Worm (Caenorhabditis elegans) whole organism, L1 larva: ENCODE data around the gene fbxb-53.

Experiments
- alr-1 ChIP-seq: fragments of 200-800 bp; sonication (Bioruptor generic); optimal IDR thresholded peaks from 2 replicates; lab custom pipeline; 2018; ENCODE audit warnings: borderline replicate concordance, mild to moderate bottlenecking, missing genetic modification characterization, missing compliant biosample characterization
- rnt-1 ChIP-seq: sonication (generic microtip); optimal IDR thresholded peaks from 2 replicates; lab custom pipeline; 2016; ENCODE audit warnings: mild to moderate bottlenecking, missing genetic modification characterization, moderate library complexity, missing compliant biosample characterization
- skn-1 ChIP-seq: fragments of 150-350 bp; optimal IDR thresholded peaks from 2 replicates; lab custom pipeline; 2014; ENCODE audit warnings: missing biosample characterization, missing genetic modification characterization

DNA sequence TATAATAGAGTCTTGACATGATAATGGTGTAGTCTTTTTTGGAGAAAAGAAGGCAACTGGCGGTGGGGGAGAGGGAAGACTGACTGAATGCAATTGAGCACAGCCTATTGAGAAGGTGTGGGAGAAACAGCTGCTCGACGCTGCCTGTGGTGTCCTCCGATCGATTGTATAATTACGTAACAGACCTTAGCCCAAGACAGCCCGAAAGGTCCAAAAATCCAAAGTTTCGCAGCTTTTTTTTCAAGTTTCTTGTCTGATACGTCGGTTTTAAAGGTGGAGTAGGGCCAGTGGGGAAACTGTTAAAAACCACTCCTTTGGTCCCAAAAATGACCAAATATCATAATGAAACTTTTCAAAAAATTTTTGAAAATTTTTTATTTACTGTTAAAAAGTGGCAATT lies 31.4 kb downstream of the fbxb-53 start, which contains the start of the genes C08F1.6 and fbxb-13:
- TF ChIP-seq rnt-1 (tag; lab: Kevin White, UChicago) (no peak), skn-1 (tag; lab: Kevin White, UChicago) (no peak), alr-1 (tag; lab: Kevin White, UChicago) (no peak)
